Worm (Caenorhabditis elegans) whole organism, early embryonic: ENCODE data around the gene F38A6.5.
A peak's percentile ranks its signal among the peaks of the same experiment; 100 is the strongest.

Source experiments
- B0310.2 ChIP-seq: sonication (generic microtip); optimal IDR thresholded peaks from 2 replicates; lab custom pipeline; 2016; ENCODE audit warnings: mild to moderate bottlenecking, missing genetic modification characterization, missing compliant biosample characterization
- F13C5.2 ChIP-seq: sonication (generic microtip); optimal IDR thresholded peaks from 2 replicates; lab custom pipeline; 2017; ENCODE audit warnings: mild to moderate bottlenecking, missing genetic modification characterization, inconsistent platforms, missing compliant biosample characterization
- aly-1 ChIP-seq: sonication (generic microtip); optimal IDR thresholded peaks from 2 replicates; lab custom pipeline; 2016; ENCODE audit warnings: missing genetic modification characterization, missing compliant biosample characterization
- ama-1 ChIP-seq: fragments of 150-350 bp; optimal IDR thresholded peaks from 2 replicates; lab custom pipeline; 2014
- ceh-13 ChIP-seq: fragments of 200-800 bp; sonication (Bioruptor generic); optimal IDR thresholded peaks from 2 replicates; lab custom pipeline; 2018; ENCODE audit warnings: mild to moderate bottlenecking, missing genetic modification characterization, missing compliant biosample characterization
- ceh-36 ChIP-seq: sonication (generic microtip); optimal IDR thresholded peaks from 2 replicates; lab custom pipeline; 2016; ENCODE audit warnings: missing genetic modification characterization, inconsistent platforms, missing compliant biosample characterization
- ets-7 ChIP-seq: sonication (generic microtip); optimal IDR thresholded peaks from 2 replicates; lab custom pipeline; 2016; ENCODE audit warnings: missing genotype, missing genetic modification characterization, missing compliant biosample characterization
- flt-1 ChIP-seq: fragments of 200-800 bp; sonication (Bioruptor generic); IDR thresholded peaks from 2 replicates; pipeline ENCODE4 v1.3.6; 2022; ENCODE audit warnings: missing genetic modification characterization, missing compliant biosample characterization
- hmbx-1 ChIP-seq: sonication (generic microtip); optimal IDR thresholded peaks from 2 replicates; lab custom pipeline; 2016; ENCODE audit warnings: mild to moderate bottlenecking, missing genetic modification characterization, missing compliant biosample characterization
- hmg-4 ChIP-seq: fragments of 200-800 bp; sonication (Bioruptor generic); optimal IDR thresholded peaks from 2 replicates; lab custom pipeline; 2018; ENCODE audit warnings: mild to moderate bottlenecking, missing genetic modification characterization, missing compliant biosample characterization
- hnd-1 ChIP-seq: sonication (generic microtip); optimal IDR thresholded peaks from 2 replicates; lab custom pipeline; 2016; ENCODE audit warnings: missing genetic modification characterization, missing compliant biosample characterization
- pes-1 ChIP-seq: fragments of 200-800 bp; sonication (Bioruptor generic); IDR thresholded peaks from 2 replicates; pipeline ENCODE4 v1.3.6; 2022; ENCODE audit warnings: missing genetic modification reagents, missing genetic modification characterization, missing compliant biosample characterization
- scrt-1 ChIP-seq: fragments of 200-800 bp; sonication (Bioruptor generic); IDR thresholded peaks from 2 replicates; pipeline ENCODE4 v1.3.6; 2022; ENCODE audit warnings: missing genetic modification characterization, missing compliant biosample characterization
- sea-1 ChIP-seq: fragments of 200-800 bp; sonication (Bioruptor generic); conservative IDR thresholded peaks from 2 replicates; pipeline ENCODE4 v1.3.6; 2022; ENCODE audit warnings: missing genetic modification characterization, missing compliant biosample characterization
- tbx-11 ChIP-seq: fragments of 200-800 bp; sonication (Bioruptor generic); IDR thresholded peaks from 2 replicates; pipeline ENCODE4 v1.3.6; 2022; ENCODE audit warnings: missing genetic modification characterization, missing compliant biosample characterization
- tbx-37 ChIP-seq: fragments of 200-800 bp; sonication (Bioruptor generic); conservative IDR thresholded peaks from 2 replicates; pipeline ENCODE4 v1.3.6; 2022; ENCODE audit warnings: missing genetic modification reagents, missing genetic modification characterization, missing compliant biosample characterization
- tra-4 ChIP-seq: sonication (generic microtip); optimal IDR thresholded peaks from 2 replicates; lab custom pipeline; 2017; ENCODE audit warnings: missing genetic modification characterization, missing compliant biosample characterization

F38A6.5 gene

DNA sequence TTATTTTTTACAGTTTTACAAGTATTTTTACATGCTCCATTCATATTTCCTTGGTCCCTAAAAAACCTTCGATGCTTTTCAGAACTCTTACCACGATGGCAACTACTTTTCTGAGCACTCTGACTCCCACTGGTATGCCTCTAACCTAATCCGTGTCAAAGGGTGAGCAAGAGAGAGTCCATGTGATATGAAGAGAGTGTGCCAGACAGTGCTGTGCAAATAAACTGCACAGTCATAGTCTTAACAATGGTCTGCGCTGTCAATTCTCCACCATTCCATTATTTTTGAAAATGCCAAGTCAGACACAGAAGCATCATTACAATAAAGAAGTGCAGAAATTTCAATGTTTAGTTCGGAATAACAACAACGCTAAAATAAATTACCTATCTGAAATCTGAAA is 28.3 kb downstream of the F38A6.5 start:
- TF ChIP-seq flt-1 (GFP tag; lab: Robert Waterston, UW) (no peak), pes-1 (GFP tag; lab: Robert Waterston, UW) (no peak), tbx-11 (no peak), ceh-36 (tag; lab: Kevin White, UChicago) (no peak), B0310.2 (no peak), ets-7 (tag; lab: Kevin White, UChicago) (no peak), sea-1 (GFP tag; lab: Robert Waterston, UW) (no peak), tbx-37 (GFP tag; lab: Robert Waterston, UW) (no peak), F13C5.2 (tag; lab: Kevin White, UChicago) (no peak), hmbx-1 (tag; lab: Kevin White, UChicago) (no peak), tra-4 (no peak), hmg-4 (GFP tag; lab: Kevin White, UChicago) (no peak), hnd-1 (tag; lab: Kevin White, UChicago) (no peak), ceh-13 (GFP tag; lab: Kevin White, UChicago) (no peak)

DNA sequence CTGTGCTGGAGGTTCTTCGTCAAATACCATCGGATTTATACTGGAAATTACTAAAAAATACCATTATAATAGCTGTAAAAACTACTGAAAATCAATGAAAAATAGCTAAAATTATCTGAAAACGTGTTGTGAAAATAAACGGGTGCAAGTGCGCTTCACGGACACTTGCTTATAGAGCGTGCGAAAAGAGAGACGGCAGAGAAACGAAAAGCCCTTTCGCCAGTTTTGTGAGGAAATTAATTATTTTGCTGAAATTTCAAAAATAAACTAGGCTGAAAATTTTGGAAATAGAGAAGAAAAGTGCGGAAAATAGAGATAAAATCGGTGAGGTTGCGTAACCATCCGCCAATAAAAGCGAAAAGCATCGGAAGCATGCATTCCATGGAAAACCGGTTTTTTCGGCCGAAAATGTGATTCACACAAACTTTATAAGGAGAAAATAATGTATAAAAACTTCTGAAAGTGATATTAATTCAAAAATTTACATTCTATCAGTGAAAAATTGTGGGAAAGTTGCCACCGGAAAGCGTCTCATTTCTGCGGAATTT is 29.2 kb downstream of the F38A6.5 start, which contains the start of gene dnj-25:
dnj-25 (minus strand) TSS at position 57 of the 548 bp plus-strand sequence.
- TF ChIP-seq flt-1 (GFP tag; lab: Robert Waterston, UW) (no peak), F13C5.2 (tag; lab: Kevin White, UChicago) (peak; percentile 27)

DNA sequence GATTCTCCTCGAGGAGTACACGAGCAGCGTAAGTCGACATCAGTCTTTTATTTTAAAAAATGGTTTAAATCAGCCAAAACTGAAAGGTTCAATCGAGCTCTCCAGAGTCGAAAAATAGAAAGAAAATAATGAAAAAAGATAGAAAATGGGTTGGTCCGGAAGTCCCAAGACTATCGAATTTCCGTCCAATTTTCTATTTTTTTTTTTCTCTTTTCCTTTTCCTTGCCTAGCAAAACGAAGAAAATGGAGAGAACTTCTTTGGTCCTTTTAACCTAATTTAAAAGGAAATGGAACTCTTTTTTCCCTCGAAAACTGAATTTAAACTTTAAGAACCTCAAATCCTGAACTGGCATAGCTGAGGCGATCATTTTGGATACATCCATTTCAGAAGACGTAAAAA is 34.2 kb downstream of the F38A6.5 start:
- TF ChIP-seq hnd-1 (tag; lab: Kevin White, UChicago) (no peak), tbx-37 (GFP tag; lab: Robert Waterston, UW) (no peak), aly-1 (no peak), ets-7 (tag; lab: Kevin White, UChicago) (no peak), hmg-4 (GFP tag; lab: Kevin White, UChicago) (no peak), flt-1 (GFP tag; lab: Robert Waterston, UW) (no peak), tbx-11 (no peak)

DNA sequence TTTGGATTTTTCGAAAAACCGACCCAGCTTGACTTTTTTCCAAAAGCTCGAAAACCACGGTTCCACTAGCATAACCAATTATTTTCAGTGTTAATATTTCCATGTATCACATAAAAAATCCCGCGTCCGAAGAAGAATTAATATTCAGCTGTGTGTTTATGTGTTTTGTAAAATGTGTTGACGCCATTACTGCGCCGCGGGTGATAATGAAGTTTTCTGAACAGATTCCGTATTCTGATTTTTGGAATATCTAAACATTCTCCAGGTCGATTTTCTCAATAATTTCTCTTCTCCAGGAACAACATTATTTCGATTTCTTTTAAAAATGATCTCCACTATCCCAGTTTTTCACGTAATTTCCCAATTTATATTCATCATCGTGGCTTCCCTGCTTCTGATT is 38.9 kb downstream of the F38A6.5 start, which contains the start of gene srxa-6:
srxa-6 (plus strand) TSS at position 301 of the 400 bp plus-strand sequence.
- TF ChIP-seq tbx-11 (no peak), tbx-37 (GFP tag; lab: Robert Waterston, UW) (no peak), tra-4 (no peak), pes-1 (GFP tag; lab: Robert Waterston, UW) (no peak), hmbx-1 (tag; lab: Kevin White, UChicago) (no peak), aly-1 (no peak), B0310.2 (no peak), flt-1 (GFP tag; lab: Robert Waterston, UW) (no peak), ets-7 (tag; lab: Kevin White, UChicago) (no peak), ceh-13 (GFP tag; lab: Kevin White, UChicago) (no peak), F13C5.2 (tag; lab: Kevin White, UChicago) (no peak), hmg-4 (GFP tag; lab: Kevin White, UChicago) (no peak), sea-1 (GFP tag; lab: Robert Waterston, UW) (no peak), hnd-1 (tag; lab: Kevin White, UChicago) (no peak), ama-1 (lab: Kevin White, UChicago) (no peak), scrt-1 (GFP tag; lab: Robert Waterston, UW) (no peak), ceh-36 (tag; lab: Kevin White, UChicago) (no peak)

DNA sequence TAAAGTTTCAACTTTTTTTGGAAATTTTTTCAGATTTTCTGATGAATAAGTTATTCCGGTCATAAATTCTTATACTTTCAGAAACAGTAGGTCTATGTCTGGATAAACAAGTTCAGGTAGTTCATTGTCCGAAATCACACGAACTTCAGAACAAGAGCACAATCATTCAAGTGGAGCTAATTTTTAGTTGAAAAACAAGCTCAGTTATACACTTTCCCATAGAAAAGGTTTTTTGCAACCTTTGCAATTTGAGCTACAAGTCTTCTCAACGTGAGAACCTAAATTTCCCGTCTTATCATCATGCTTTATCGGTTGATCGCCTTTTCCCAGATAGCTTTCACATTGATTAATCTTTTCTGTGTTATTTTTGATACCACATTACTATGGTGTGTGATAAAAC is 41.8 kb downstream of the F38A6.5 start, which contains the start of gene srxa-1:
srxa-1 (plus strand) TSS at position 301 of the 400 bp plus-strand sequence.
- TF ChIP-seq ceh-36 (tag; lab: Kevin White, UChicago), result no peak
- TF ChIP-seq flt-1 (GFP tag; lab: Robert Waterston, UW), result no peak
- no peak for TF ChIP-seq tra-4
- TF ChIP-seq aly-1, result no peak
- no peak for TF ChIP-seq tbx-37 (GFP tag; lab: Robert Waterston, UW)
- TF ChIP-seq sea-1 (GFP tag; lab: Robert Waterston, UW), result no peak

DNA sequence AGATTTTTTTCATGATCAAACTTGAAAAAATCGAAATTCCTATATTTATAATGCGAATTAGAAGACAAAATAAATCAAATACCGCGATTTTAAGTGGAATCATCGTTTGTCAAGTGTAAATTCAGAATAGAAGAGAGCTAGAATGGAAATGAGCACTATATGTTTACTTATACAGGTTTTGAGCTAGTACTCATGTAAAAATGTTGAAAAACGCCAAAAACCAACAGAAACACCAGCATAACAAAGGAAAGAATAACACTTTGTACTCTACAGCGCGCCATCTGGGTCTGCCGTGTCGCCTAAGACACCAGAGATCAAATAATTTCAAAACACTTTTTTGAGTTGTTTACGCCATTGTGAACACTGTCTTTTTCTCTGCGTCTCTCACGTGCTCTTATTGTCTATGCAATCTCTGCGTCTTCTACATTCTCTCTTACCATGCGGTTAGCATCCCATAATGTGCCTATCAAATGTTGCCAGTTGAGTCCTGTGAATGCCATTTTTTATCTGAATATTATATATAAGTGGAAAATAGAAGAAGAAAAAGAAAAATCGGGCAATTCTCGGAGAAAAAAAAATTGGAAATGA is 44.7 kb downstream of the F38A6.5 start, which contains the start of gene ipla-3:
ipla-3 (minus strand) TSS at position 510 of the 588 bp plus-strand sequence.
- TF ChIP-seq B0310.2 (no peak), pes-1 (GFP tag; lab: Robert Waterston, UW) (no peak), scrt-1 (GFP tag; lab: Robert Waterston, UW) (no peak), tra-4 (no peak), hnd-1 (tag; lab: Kevin White, UChicago) (no peak), aly-1 (no peak), flt-1 (GFP tag; lab: Robert Waterston, UW) (no peak), ceh-13 (GFP tag; lab: Kevin White, UChicago) (no peak), ama-1 (lab: Kevin White, UChicago) (no peak)

DNA sequence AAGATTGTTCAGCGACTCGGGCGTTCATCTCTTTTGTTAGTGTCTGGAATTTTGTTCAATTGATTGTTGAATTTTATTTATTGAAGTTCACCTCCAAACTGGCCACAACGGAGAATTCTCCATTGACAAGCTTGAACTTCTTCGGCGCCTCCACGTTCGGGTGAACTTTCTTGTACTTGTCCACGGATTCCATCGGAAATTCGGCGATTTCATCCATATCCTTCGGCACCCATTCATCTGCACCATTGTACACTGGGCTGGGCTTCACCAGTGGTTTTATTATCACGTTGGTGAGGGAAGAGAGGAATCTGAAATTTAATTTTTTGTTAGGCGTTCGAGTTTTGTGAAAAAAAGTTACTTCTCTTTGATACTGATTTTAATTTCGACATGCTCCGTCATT is 46.1 kb downstream of the F38A6.5 start:
- TF ChIP-seq ama-1 (lab: Kevin White, UChicago), result no peak
- no peak for TF ChIP-seq ets-7 (tag; lab: Kevin White, UChicago)
- TF ChIP-seq hmg-4 (GFP tag; lab: Kevin White, UChicago), result no peak
- no peak for TF ChIP-seq B0310.2
- TF ChIP-seq tbx-37 (GFP tag; lab: Robert Waterston, UW), result no peak
- no peak for TF ChIP-seq ceh-36 (tag; lab: Kevin White, UChicago)
- TF ChIP-seq hmbx-1 (tag; lab: Kevin White, UChicago), result no peak
- TF ChIP-seq hnd-1 (tag; lab: Kevin White, UChicago), result no peak
- TF ChIP-seq scrt-1 (GFP tag; lab: Robert Waterston, UW), result no peak
- no peak for TF ChIP-seq ceh-13 (GFP tag; lab: Kevin White, UChicago)
- no peak for TF ChIP-seq flt-1 (GFP tag; lab: Robert Waterston, UW)
- no peak for TF ChIP-seq pes-1 (GFP tag; lab: Robert Waterston, UW)
- TF ChIP-seq sea-1 (GFP tag; lab: Robert Waterston, UW), result no peak
